Worm (Caenorhabditis elegans) whole organism, late embryonic: ENCODE data around the gene srx-67.

ENCODE experiments used
- C08G9.2 ChIP-seq: sonication (generic microtip); optimal IDR thresholded peaks from 2 replicates; lab custom pipeline; 2016; ENCODE audit warnings: mild to moderate bottlenecking, missing genetic modification characterization, moderate library complexity, missing compliant biosample characterization
- C38D4.7 ChIP-seq: fragments of 200-800 bp; sonication (Bioruptor generic); optimal IDR thresholded peaks from 2 replicates; lab custom pipeline; 2018; ENCODE audit warnings: mild to moderate bottlenecking, missing genetic modification characterization, moderate library complexity, missing compliant biosample characterization
- K02D7.2 ChIP-seq: sonication (generic microtip); optimal IDR thresholded peaks from 2 replicates; lab custom pipeline; 2017; ENCODE audit warnings: mild to moderate bottlenecking, missing genetic modification characterization, missing compliant biosample characterization
- Y22D7AL.16 ChIP-seq: sonication (generic microtip); optimal IDR thresholded peaks from 2 replicates; lab custom pipeline; 2016; ENCODE audit warnings: missing genetic modification characterization, missing compliant biosample characterization
- ceh-18 ChIP-seq: sonication (generic microtip); optimal IDR thresholded peaks from 2 replicates; lab custom pipeline; 2016; ENCODE audit warnings: missing genetic modification characterization, missing compliant biosample characterization
- ceh-31 ChIP-seq: sonication (generic microtip); optimal IDR thresholded peaks from 2 replicates; lab custom pipeline; 2016; ENCODE audit warnings: missing genetic modification characterization, missing compliant biosample characterization
- ceh-34 ChIP-seq: sonication (generic microtip); optimal IDR thresholded peaks from 2 replicates; lab custom pipeline; 2016; ENCODE audit warnings: mild to moderate bottlenecking, missing genetic modification characterization, missing compliant biosample characterization
- ceh-45 ChIP-seq: fragments of 200-800 bp; sonication (Bioruptor generic); IDR thresholded peaks from 2 replicates; pipeline ENCODE4 v1.3.6; 2022; ENCODE audit warnings: missing genetic modification reagents, missing genetic modification characterization, missing compliant biosample characterization
- ceh-9 ChIP-seq: sonication (generic microtip); optimal IDR thresholded peaks from 2 replicates; lab custom pipeline; 2016; ENCODE audit warnings: mild to moderate bottlenecking, missing genetic modification characterization, inconsistent platforms, missing compliant biosample characterization
- che-1 ChIP-seq: sonication (generic microtip); optimal IDR thresholded peaks from 2 replicates; lab custom pipeline; 2016; ENCODE audit warnings: mild to moderate bottlenecking, missing genetic modification characterization, missing compliant biosample characterization
- dmd-4 ChIP-seq: sonication (generic microtip); optimal IDR thresholded peaks from 2 replicates; lab custom pipeline; 2016; ENCODE audit warnings: borderline replicate concordance, missing genetic modification characterization, missing compliant biosample characterization
- dve-1 ChIP-seq: sonication (generic microtip); optimal IDR thresholded peaks from 2 replicates; lab custom pipeline; 2017; ENCODE audit warnings: antibody characterized with exemption, mild to moderate bottlenecking, missing genetic modification characterization, missing compliant biosample characterization
- elt-2 ChIP-seq: sonication (generic microtip); optimal IDR thresholded peaks from 2 replicates; lab custom pipeline; 2016; ENCODE audit warnings: missing genetic modification reagents, missing genetic modification characterization, missing compliant biosample characterization
- fax-1 ChIP-seq: sonication (generic microtip); optimal IDR thresholded peaks from 2 replicates; lab custom pipeline; 2016; ENCODE audit warnings: missing genotype, missing genetic modification characterization, missing compliant biosample characterization
- gmeb-2 ChIP-seq: sonication (generic microtip); optimal IDR thresholded peaks from 2 replicates; lab custom pipeline; 2016; ENCODE audit warnings: missing genetic modification characterization, inconsistent platforms, missing compliant biosample characterization
- hlh-6 ChIP-seq: sonication (generic microtip); optimal IDR thresholded peaks from 2 replicates; lab custom pipeline; 2016; ENCODE audit warnings: missing genotype, missing genetic modification characterization, missing compliant biosample characterization
- hlh-8 ChIP-seq: sonication (generic microtip); optimal IDR thresholded peaks from 2 replicates; lab custom pipeline; 2016; ENCODE audit warnings: missing genotype, missing genetic modification characterization, missing compliant biosample characterization
- lim-6 ChIP-seq: sonication (generic microtip); optimal IDR thresholded peaks from 2 replicates; lab custom pipeline; 2016; ENCODE audit warnings: missing genetic modification characterization, missing compliant biosample characterization
- lin-11 ChIP-seq: fragments of 200-800 bp; sonication (Bioruptor generic); optimal IDR thresholded peaks from 2 replicates; lab custom pipeline; 2018; ENCODE audit warnings: mild to moderate bottlenecking, missing genetic modification characterization, missing compliant biosample characterization
- madf-2 ChIP-seq: sonication (generic microtip); optimal IDR thresholded peaks from 2 replicates; lab custom pipeline; 2017; ENCODE audit warnings: missing genetic modification characterization, missing compliant biosample characterization
- nfya-1 ChIP-seq: sonication (generic microtip); optimal IDR thresholded peaks from 2 replicates; lab custom pipeline; 2017; ENCODE audit warnings: missing genetic modification characterization, mild to moderate bottlenecking, missing compliant biosample characterization, antibody characterized with exemption, moderate library complexity
- npax-4 ChIP-seq: sonication (generic microtip); optimal IDR thresholded peaks from 2 replicates; lab custom pipeline; 2016; ENCODE audit warnings: missing genetic modification characterization, missing compliant biosample characterization
- odd-2 ChIP-seq: sonication (generic microtip); optimal IDR thresholded peaks from 2 replicates; lab custom pipeline; 2017; ENCODE audit warnings: antibody characterized with exemption, mild to moderate bottlenecking, missing genetic modification characterization, missing compliant biosample characterization
- pat-9 ChIP-seq: fragments of 200-800 bp; sonication (Bioruptor generic); optimal IDR thresholded peaks from 2 replicates; lab custom pipeline; 2018; ENCODE audit warnings: mild to moderate bottlenecking, missing genetic modification characterization, moderate library complexity, missing compliant biosample characterization
- pax-1 ChIP-seq: fragments of 150-350 bp; optimal IDR thresholded peaks from 2 replicates; lab custom pipeline; 2014; ENCODE audit warnings: missing biosample characterization, missing genetic modification characterization
- pha-2 ChIP-seq: sonication (generic microtip); optimal IDR thresholded peaks from 2 replicates; lab custom pipeline; 2017; ENCODE audit warnings: mild to moderate bottlenecking, missing genetic modification characterization, missing compliant biosample characterization
- pha-4 ChIP-seq: fragments of 150-350 bp; optimal IDR thresholded peaks from 2 replicates; lab custom pipeline; 2018; ENCODE audit warnings: missing biosample characterization, missing genetic modification reagents, missing genetic modification characterization
- pqm-1 ChIP-seq: sonication (generic microtip); optimal IDR thresholded peaks from 2 replicates; lab custom pipeline; 2016; ENCODE audit warnings: missing genetic modification characterization, missing compliant biosample characterization
- rnt-1 ChIP-seq: sonication (generic microtip); optimal IDR thresholded peaks from 2 replicates; lab custom pipeline; 2016; ENCODE audit warnings: missing genetic modification characterization, missing compliant biosample characterization
- sdc-2 ChIP-seq: sonication (generic microtip); optimal IDR thresholded peaks from 2 replicates; lab custom pipeline; 2016; ENCODE audit warnings: missing genotype, missing genetic modification characterization, missing compliant biosample characterization
- sox-2 ChIP-seq: fragments of 200-800 bp; sonication (Bioruptor generic); IDR thresholded peaks from 2 replicates; pipeline ENCODE4 v1.3.6; 2022; ENCODE audit warnings: missing genetic modification reagents, missing genetic modification characterization, missing compliant biosample characterization
- syd-9 ChIP-seq: sonication (generic microtip); optimal IDR thresholded peaks from 2 replicates; lab custom pipeline; 2016; ENCODE audit warnings: mild to moderate bottlenecking, missing genetic modification characterization, moderate library complexity, missing compliant biosample characterization
- unc-42 ChIP-seq: sonication (generic microtip); optimal IDR thresholded peaks from 2 replicates; lab custom pipeline; 2016; ENCODE audit warnings: missing genotype, missing genetic modification characterization, missing compliant biosample characterization
- unc-86 ChIP-seq: sonication (generic microtip); optimal IDR thresholded peaks from 2 replicates; lab custom pipeline; 2016; ENCODE audit warnings: missing genetic modification characterization, missing compliant biosample characterization

Gene srx-67

DNA sequence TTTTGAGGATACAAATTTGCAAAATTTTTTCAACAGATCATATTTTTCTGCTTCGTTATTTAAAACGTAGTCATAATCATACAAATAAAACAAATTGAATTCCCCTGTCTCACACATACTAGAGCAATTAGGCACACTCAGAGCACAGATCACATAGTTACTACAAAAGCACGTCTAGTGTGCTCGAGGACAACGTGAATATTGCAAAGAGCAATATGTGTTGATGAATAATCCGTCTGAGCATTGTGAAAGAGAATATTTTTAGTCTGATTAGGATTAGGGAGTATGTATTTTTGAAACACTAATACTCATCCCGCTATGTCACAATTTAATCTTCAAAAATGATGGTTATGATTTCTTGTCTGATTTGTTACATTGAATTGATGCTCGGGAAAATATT, 39.3 kb upstream of the srx-67 start:
- TF ChIP-seq sdc-2, result no peak
- TF ChIP-seq Y22D7AL.16, result no peak
- TF ChIP-seq unc-86 (tag; lab: Kevin White, UChicago), result no peak
- no peak for TF ChIP-seq syd-9 (tag; lab: Kevin White, UChicago)
- TF ChIP-seq lim-6, result no peak
- TF ChIP-seq rnt-1 (tag; lab: Kevin White, UChicago), result no peak
- TF ChIP-seq gmeb-2, result no peak
- TF ChIP-seq madf-2 (tag; lab: Kevin White, UChicago), result no peak
- no peak for TF ChIP-seq hlh-6
- TF ChIP-seq ceh-31 (tag; lab: Kevin White, UChicago), result no peak

DNA sequence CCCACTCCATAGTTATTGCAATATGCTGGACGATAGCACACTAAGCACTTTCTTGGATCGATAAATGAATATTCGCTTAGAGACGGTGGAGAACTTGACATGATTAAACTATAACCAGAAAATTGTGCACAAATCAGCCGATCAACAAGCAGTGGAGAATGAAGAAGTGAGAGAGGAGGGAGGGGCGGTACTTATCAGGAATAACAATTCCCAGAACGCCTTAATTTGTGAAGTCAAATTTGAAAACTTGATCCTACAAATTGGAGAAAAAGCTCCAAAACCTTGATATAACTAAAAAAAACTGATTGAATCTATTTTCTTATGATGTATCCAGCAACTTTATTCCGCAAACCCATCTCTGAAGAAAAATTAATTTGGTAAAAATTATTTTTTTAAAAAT, 38.4 kb upstream of the srx-67 start, which contains the start of gene nhr-159:
TSS of gene nhr-159 (minus strand) at position 101 of the 400 bp plus-strand sequence.
- no peak for TF ChIP-seq sox-2 (GFP tag; lab: Robert Waterston, UW)

DNA sequence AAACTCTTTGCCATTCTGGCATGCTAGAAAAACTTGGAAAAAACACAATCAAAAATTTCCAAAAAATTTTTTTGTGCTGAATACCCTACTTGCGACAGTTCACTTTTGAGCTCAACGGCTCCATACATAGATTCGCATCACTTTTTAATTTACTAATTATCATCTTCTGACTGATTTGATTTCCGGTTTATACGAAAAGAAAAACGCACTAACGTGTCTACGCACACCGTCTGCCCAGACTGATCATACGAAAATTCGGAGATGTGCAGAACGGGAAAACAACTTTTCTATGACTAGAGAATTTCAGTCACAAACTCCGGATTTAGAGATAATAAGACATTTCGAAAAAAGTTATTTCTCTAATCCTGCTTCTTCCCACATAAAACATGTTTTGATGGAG, 32.0 kb upstream of the srx-67 start:
- no peak for TF ChIP-seq dve-1 (tag; lab: Kevin White, UChicago)
- TF ChIP-seq unc-42 (tag; lab: Kevin White, UChicago), result no peak
- TF ChIP-seq pat-9 (tag; lab: Kevin White, UChicago), result no peak
- TF ChIP-seq unc-86 (tag; lab: Kevin White, UChicago), result no peak
- TF ChIP-seq pha-2 (tag; lab: Kevin White, UChicago), result no peak
- no peak for TF ChIP-seq odd-2 (tag; lab: Kevin White, UChicago)
- TF ChIP-seq lin-11, result no peak
- TF ChIP-seq che-1 (tag; lab: Kevin White, UChicago), result no peak

DNA sequence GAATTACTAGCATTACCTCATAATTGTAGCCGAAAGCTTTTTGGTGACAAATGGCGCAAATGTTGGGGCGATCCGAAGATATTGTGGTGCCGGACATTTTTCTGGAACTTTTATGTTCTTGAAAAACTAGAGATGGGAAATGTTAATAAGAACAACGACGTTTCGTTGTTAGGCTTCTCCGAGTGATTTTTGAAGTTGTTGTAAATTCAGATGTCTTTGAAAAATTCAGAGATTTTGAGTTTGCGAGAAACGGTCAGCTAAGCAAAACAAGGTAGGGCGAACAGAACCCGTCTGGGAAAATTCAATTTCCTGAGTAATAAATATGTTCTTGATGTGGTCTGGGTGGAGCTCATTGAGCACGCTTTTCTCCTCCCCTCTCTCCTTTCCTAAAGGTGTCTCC, 30.5 kb upstream of the srx-67 start, which contains the start of gene nhr-124:
TSS of gene nhr-124 (minus strand) at position 101 of the 400 bp plus-strand sequence.
- no peak for TF ChIP-seq fax-1
- TF ChIP-seq gmeb-2, result no peak
- no peak for TF ChIP-seq C08G9.2 (tag; lab: Kevin White, UChicago)
- TF ChIP-seq pqm-1 (tag; lab: Kevin White, UChicago), result no peak
- TF ChIP-seq sdc-2, result no peak
- TF ChIP-seq ceh-18 (tag; lab: Kevin White, UChicago), result no peak
- TF ChIP-seq C38D4.7 (GFP tag; lab: Kevin White, UChicago), result no peak
- TF ChIP-seq K02D7.2 (tag; lab: Kevin White, UChicago), result no peak
- no peak for TF ChIP-seq dmd-4
- no peak for TF ChIP-seq ceh-9
- TF ChIP-seq ceh-31 (tag; lab: Kevin White, UChicago), result no peak
- TF ChIP-seq dve-1 (tag; lab: Kevin White, UChicago), result no peak
- no peak for TF ChIP-seq pax-1 (tag; lab: Kevin White, UChicago)
- TF ChIP-seq npax-4 (tag; lab: Kevin White, UChicago), result no peak
- TF ChIP-seq ceh-34 (tag; lab: Kevin White, UChicago), result no peak
- no peak for TF ChIP-seq ceh-45

DNA sequence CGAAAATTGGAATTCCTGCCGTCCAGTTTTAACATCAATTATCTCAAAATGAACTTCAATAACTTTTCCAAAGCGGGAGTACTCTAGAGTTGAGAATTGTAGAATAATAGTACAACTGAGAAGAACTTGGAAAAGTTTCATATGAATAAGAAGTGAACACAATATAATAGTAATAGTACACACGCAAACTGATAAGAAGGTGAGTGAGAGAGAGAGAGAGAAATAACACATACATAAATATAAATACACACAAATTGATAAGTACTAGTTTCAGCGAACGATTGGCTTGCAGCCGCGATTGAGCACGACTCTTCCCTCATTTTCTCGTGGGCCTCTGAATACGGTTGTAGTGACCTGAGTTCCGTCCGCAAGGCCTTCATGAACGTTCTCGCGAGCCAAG, 27.5 kb upstream of the srx-67 start, which contains the start of gene C17E7.13:
TSS of gene C17E7.13 (minus strand) at position 176 of the 400 bp plus-strand sequence.
- TF ChIP-seq pha-4, result no peak
- TF ChIP-seq pha-2 (tag; lab: Kevin White, UChicago), result no peak
- peak; percentile 16 for TF ChIP-seq elt-2

DNA sequence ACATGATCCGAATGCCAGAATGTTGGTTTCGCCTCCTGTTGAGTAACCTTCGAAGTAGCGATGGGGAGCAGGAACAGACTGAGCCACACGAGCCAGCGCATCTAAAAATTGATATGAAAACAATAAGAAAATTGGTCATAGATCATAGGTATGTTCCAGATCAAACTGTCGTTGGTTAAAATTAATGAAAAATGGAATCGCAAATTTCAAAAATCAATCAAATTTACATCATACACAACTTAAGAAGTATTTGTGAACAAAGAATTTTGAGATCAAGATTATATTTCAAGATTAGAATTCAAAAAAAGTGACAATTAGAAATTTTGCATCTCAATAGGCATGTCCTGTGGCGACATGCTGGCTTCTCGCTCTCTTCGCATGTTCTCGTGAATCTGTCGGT, 25.8 kb upstream of the srx-67 start, which contains the start of gene C17E7.9:
TSS of gene C17E7.9 (minus strand) at position 101 of the 400 bp plus-strand sequence.
- TF ChIP-seq pax-1 (tag; lab: Kevin White, UChicago) (no peak), nfya-1 (tag; lab: Kevin White, UChicago) (no peak), syd-9 (tag; lab: Kevin White, UChicago) (no peak), hlh-8 (tag; lab: Kevin White, UChicago) (no peak), elt-2 (no peak)
